Worm (Caenorhabditis elegans) whole organism, L1 larva: ENCODE data around the gene Y54G2A.12.
"Not testable (repeated sequence)": the region's sequence is repeated elsewhere in the genome, so short reads cannot be mapped to it uniquely, and the experiment has no call there.

Experiments
- ama-1 ChIP-seq: fragments of 150-350 bp; optimal IDR thresholded peaks from 2 replicates; lab custom pipeline; 2014
- egl-27 ChIP-seq, 2 experiments: fragments of 150-350 bp in 1 of 2; sonication (generic microtip); optimal IDR thresholded peaks; 3 replicates each; lab custom pipeline; 2017 to 2018; ENCODE audit warnings: missing biosample characterization in 2 of 2, missing genetic modification characterization in 2 of 2, missing genetic modification reagents in 2 of 2
- lin-13 ChIP-seq: fragments of 150-350 bp; optimal IDR thresholded peaks from 2 replicates; lab custom pipeline; 2014; ENCODE audit warnings: missing biosample characterization, missing genetic modification reagents, missing genetic modification characterization
- nhr-237 ChIP-seq: fragments of 150-350 bp; optimal IDR thresholded peaks from 2 replicates; lab custom pipeline; 2014; ENCODE audit warnings: missing biosample characterization, missing genetic modification characterization
- nhr-28 ChIP-seq: fragments of 150-350 bp; optimal IDR thresholded peaks from 2 replicates; lab custom pipeline; 2014; ENCODE audit warnings: missing biosample characterization, missing genetic modification characterization
- snu-23 ChIP-seq: sonication (generic microtip); optimal IDR thresholded peaks from 2 replicates; lab custom pipeline; 2016; ENCODE audit warnings: missing genetic modification characterization, missing compliant biosample characterization
- unc-130 ChIP-seq: fragments of 150-350 bp; optimal IDR thresholded peaks from 2 replicates; lab custom pipeline; 2017; ENCODE audit warnings: missing biosample characterization, missing genetic modification characterization, inconsistent platforms
- unc-62 ChIP-seq: fragments of 150-350 bp; optimal IDR thresholded peaks from 2 replicates; lab custom pipeline; 2014; ENCODE audit warnings: missing biosample characterization, missing genetic modification reagents, missing genetic modification characterization

DNA sequence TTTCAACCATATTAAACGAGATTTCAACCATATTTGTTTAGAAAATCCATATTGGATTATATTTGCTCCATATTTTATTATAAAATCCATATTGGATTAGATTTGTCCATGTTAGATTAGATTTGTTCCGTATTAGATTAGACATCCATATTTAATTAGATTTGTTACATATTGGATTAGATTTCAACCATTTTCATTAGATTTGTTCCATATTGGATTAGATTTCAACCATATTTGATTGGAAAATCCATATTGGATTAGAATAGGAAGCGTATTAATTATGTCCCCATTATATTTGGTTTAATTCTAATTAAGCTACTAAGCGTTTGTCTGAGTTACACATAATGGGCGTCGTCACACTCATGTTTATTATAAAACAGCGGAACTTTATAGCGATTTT, 18.9 kb upstream of the Y54G2A.12 start, which contains the start of gene Y54G2A.44:
- not testable (repeated sequence) for TF ChIP-seq unc-130; snu-23 (GFP tag; lab: Kevin White, UChicago); unc-62; egl-27 (tag; optimal IDR thresholded peaks at IDR 0.05; lab: Kevin White, UChicago); ama-1; nhr-237 (tag; lab: Kevin White, UChicago); lin-13 (GFP tag; lab: Kevin White, UChicago); nhr-28 (tag; lab: Kevin White, UChicago)
